Worm (Caenorhabditis elegans): ENCODE results near the gene C17E7.4.

The C17E7.4 gene

ce11 chrV:3854847-3855246 is 37.8 kb upstream of the C17E7.4 start, which contains the start of gene nhr-186:
Gene nhr-186, minus strand, starts transcription at chrV:3854947.
- no peak for TF ChIP-seq ceh-6 (GFP tag; optimal IDR thresholded peaks at IDR 0.05)
- TF ChIP-seq pax-1 (tag; optimal IDR thresholded peaks at IDR 0.05), result no peak
- no peak for TF ChIP-seq npax-4 (tag; optimal IDR thresholded peaks at IDR 0.05)
- TF ChIP-seq zip-5 (tag; optimal IDR thresholded peaks at IDR 0.05), result no peak
- no peak for TF ChIP-seq ceh-30 (tag; optimal IDR thresholded peaks at IDR 0.05)
- TF ChIP-seq Y22D7AL.16 (tag; optimal IDR thresholded peaks at IDR 0.05), result no peak
- TF ChIP-seq ceh-2 (tag; optimal IDR thresholded peaks at IDR 0.05), result no peak
- no peak for TF ChIP-seq pha-2 (tag; optimal IDR thresholded peaks at IDR 0.05)
- TF ChIP-seq pha-4 (tag; optimal IDR thresholded peaks at IDR 0.05), result no peak
- no peak for TF ChIP-seq ceh-48 (tag; optimal IDR thresholded peaks at IDR 0.05)
- TF ChIP-seq ets-4 (tag; optimal IDR thresholded peaks at IDR 0.05), result no peak
- no peak for TF ChIP-seq K02D7.2 (tag; optimal IDR thresholded peaks at IDR 0.05)
- no peak for TF ChIP-seq F13H6.1 (tag; optimal IDR thresholded peaks at IDR 0.05)
- no peak for TF ChIP-seq fax-1 (tag; optimal IDR thresholded peaks at IDR 0.05)
- no peak for TF ChIP-seq ceh-19 (GFP tag; optimal IDR thresholded peaks at IDR 0.05)
- TF ChIP-seq eyg-1 (tag; optimal IDR thresholded peaks at IDR 0.05), result no peak
- no peak for TF ChIP-seq dmd-4 (tag; optimal IDR thresholded peaks at IDR 0.05; ENCODE audit: borderline replicate concordance)
- TF ChIP-seq unc-86 (tag; optimal IDR thresholded peaks at IDR 0.05), result no peak
- TF ChIP-seq nfya-1 (tag; optimal IDR thresholded peaks at IDR 0.05), result no peak

ce11 chrV:3855916-3856315 is 36.7 kb upstream of the C17E7.4 start:
- TF ChIP-seq dmd-4 (tag; optimal IDR thresholded peaks at IDR 0.05; ENCODE audit: borderline replicate concordance) (no peak), ceh-24 (tag; optimal IDR thresholded peaks at IDR 0.05) (no peak)

- no peak for TF ChIP-seq C38D4.7 (GFP tag; optimal IDR thresholded peaks at IDR 0.05)
- TF ChIP-seq rnt-1 (tag; optimal IDR thresholded peaks at IDR 0.05), result no peak
- no peak for TF ChIP-seq tbx-2 (tag; optimal IDR thresholded peaks at IDR 0.05)
- no peak for TF ChIP-seq eyg-1 (tag; optimal IDR thresholded peaks at IDR 0.05)
- TF ChIP-seq ceh-6 (GFP tag; optimal IDR thresholded peaks at IDR 0.05), result no peak
- no peak for TF ChIP-seq ttx-3 (tag; optimal IDR thresholded peaks at IDR 0.05)
- TF ChIP-seq che-1 (tag; optimal IDR thresholded peaks at IDR 0.05), result no peak
- no peak for TF ChIP-seq nhr-232 (tag; optimal IDR thresholded peaks at IDR 0.05)
- no peak for TF ChIP-seq hlh-30 (tag; optimal IDR thresholded peaks at IDR 0.05; ENCODE audit: insufficient read depth)
- no peak for TF ChIP-seq ama-1 (optimal IDR thresholded peaks at IDR 0.05)
- TF ChIP-seq pag-3 (tag; optimal IDR thresholded peaks at IDR 0.05; ENCODE audit: borderline replicate concordance), result no peak
- no peak for TF ChIP-seq nhr-11 (tag; optimal IDR thresholded peaks at IDR 0.05)
- no peak for TF ChIP-seq T23F11.4 (GFP tag; optimal IDR thresholded peaks at IDR 0.05)
- TF ChIP-seq ceh-2 (tag; optimal IDR thresholded peaks at IDR 0.05), result no peak
- TF ChIP-seq K09A11.1 (tag; optimal IDR thresholded peaks at IDR 0.05; ENCODE audit: insufficient read depth), result no peak
- TF ChIP-seq pax-1 (tag; optimal IDR thresholded peaks at IDR 0.05), result no peak
Observed at ce11 chrV:3857778-3858177, 34.9 kb upstream of the C17E7.4 start, which contains the start of gene nhr-188. Gene nhr-188, minus strand, starts transcription at chrV:3857861.

- TF ChIP-seq ama-1 (optimal IDR thresholded peaks at IDR 0.05) (no peak), sox-2 (GFP tag; IDR thresholded peaks at IDR 0.05) (no peak), madf-2 (tag; optimal IDR thresholded peaks at IDR 0.05) (no peak), elt-2 (tag; optimal IDR thresholded peaks at IDR 0.05) (no peak), pag-3 (tag; optimal IDR thresholded peaks at IDR 0.05; ENCODE audit: borderline replicate concordance) (no peak), Y22D7AL.16 (tag; optimal IDR thresholded peaks at IDR 0.05) (no peak), ceh-2 (tag; optimal IDR thresholded peaks at IDR 0.05) (no peak), dve-1 (tag; optimal IDR thresholded peaks at IDR 0.05) (no peak), npax-4 (tag; optimal IDR thresholded peaks at IDR 0.05) (no peak), hlh-6 (tag; optimal IDR thresholded peaks at IDR 0.05) (no peak), F13H6.1 (tag; optimal IDR thresholded peaks at IDR 0.05) (no peak)
Observed at ce11 chrV:3860123-3860522, 32.5 kb upstream of the C17E7.4 start, which contains the start of gene nhr-189. Gene nhr-189, minus strand, starts transcription at chrV:3860243.

Data from whole organism, late embryonic.